Fruit fly (Drosophila melanogaster) whole organism, embryonic: ENCODE measurements around the gene CG10866.
A peak's percentile ranks its signal among the peaks of the same experiment; 100 is the strongest.

Experiments
- Abd-B ChIP-seq: fragments of 200-800 bp; sonication (Bioruptor generic); optimal IDR thresholded peaks from 2 replicates; lab custom pipeline; 2018; ENCODE audit warnings: missing biosample characterization, mild to moderate bottlenecking, missing genetic modification characterization, moderate library complexity
- Bdp1 ChIP-seq: fragments of 200-800 bp; sonication (Bioruptor generic); optimal IDR thresholded peaks from 3 replicates; lab custom pipeline; 2016; ENCODE audit warnings: missing biosample characterization, missing genetic modification characterization
- Bgb ChIP-seq: fragments of 200-800 bp; sonication (Bioruptor generic); IDR thresholded peaks from 2 replicates; pipeline ENCODE4 v1.3.6; 2022; ENCODE audit warnings: missing biosample characterization, missing genetic modification characterization; ENCODE audit not compliant: partially characterized antibody
- Blimp-1 ChIP-seq: fragments of 200-800 bp; sonication (Bioruptor generic); optimal IDR thresholded peaks from 3 replicates; lab custom pipeline; 2018; ENCODE audit warnings: missing biosample characterization, missing genetic modification characterization, mild to moderate bottlenecking, moderate library complexity, missing genetic modification reagents
- BtbVII ChIP-seq: fragments of 200-800 bp; sonication (Bioruptor generic); optimal IDR thresholded peaks from 3 replicates; lab custom pipeline; 2017; ENCODE audit warnings: missing biosample characterization, mild to moderate bottlenecking, missing genetic modification characterization
- C15 ChIP-seq: fragments of 200-800 bp; sonication (Bioruptor generic); IDR thresholded peaks from 3 replicates; pipeline ENCODE4 v1.3.6; 2022; ENCODE audit warnings: missing biosample characterization, missing genetic modification characterization
- CG10462 ChIP-seq: fragments of 200-800 bp; sonication (Bioruptor generic); optimal IDR thresholded peaks from 2 replicates; lab custom pipeline; 2016; ENCODE audit warnings: missing biosample characterization, missing genetic modification characterization
- CG10565 ChIP-seq: fragments of 200-800 bp; sonication (Bioruptor generic); optimal IDR thresholded peaks from 3 replicates; lab custom pipeline; 2016; ENCODE audit warnings: missing biosample characterization, mild to moderate bottlenecking, missing genetic modification characterization
- CG11723 ChIP-seq: fragments of 200-800 bp; sonication (Bioruptor generic); optimal IDR thresholded peaks from 2 replicates; lab custom pipeline; 2017; ENCODE audit warnings: missing biosample characterization, mild to moderate bottlenecking, missing genetic modification characterization
- CG12769 ChIP-seq: fragments of 200-800 bp; sonication (Bioruptor generic); optimal IDR thresholded peaks from 2 replicates; lab custom pipeline; 2019; ENCODE audit warnings: missing biosample characterization, mild to moderate bottlenecking, missing genetic modification characterization, moderate library complexity
- CG1603 ChIP-seq: fragments of 200-800 bp; sonication (Bioruptor generic); optimal IDR thresholded peaks from 2 replicates; lab custom pipeline; 2019; ENCODE audit warnings: missing biosample characterization, mild to moderate bottlenecking, missing genetic modification characterization, moderate library complexity
- CG16779 ChIP-seq: fragments of 200-800 bp; sonication (Bioruptor generic); IDR thresholded peaks from 2 replicates; pipeline ENCODE4 v1.3.6; 2022; ENCODE audit warnings: missing biosample characterization, missing genetic modification characterization
- CG16863 ChIP-seq: fragments of 200-800 bp; sonication (Bioruptor generic); optimal IDR thresholded peaks from 3 replicates; lab custom pipeline; 2016; ENCODE audit warnings: missing biosample characterization, missing genetic modification characterization
- CG17612 ChIP-seq: fragments of 200-800 bp; sonication (Bioruptor generic); IDR thresholded peaks from 2 replicates; pipeline ENCODE4 v1.3.6; 2022; ENCODE audit warnings: missing biosample characterization, missing genetic modification characterization
- CG18619 ChIP-seq: fragments of 200-800 bp; sonication (Bioruptor generic); optimal IDR thresholded peaks from 3 replicates; lab custom pipeline; 2017; ENCODE audit warnings: missing biosample characterization, mild to moderate bottlenecking, missing genetic modification characterization
- CG2116 ChIP-seq: fragments of 200-800 bp; sonication (Bioruptor generic); optimal IDR thresholded peaks from 3 replicates; lab custom pipeline; 2018; ENCODE audit warnings: missing biosample characterization, mild to moderate bottlenecking, missing genetic modification characterization
- CG2712 ChIP-seq: fragments of 200-800 bp; optimal IDR thresholded peaks from 3 replicates; lab custom pipeline; 2019; ENCODE audit warnings: missing biosample characterization, mild to moderate bottlenecking, missing genetic modification characterization, moderate library complexity
- CG30403 ChIP-seq: fragments of 200-800 bp; sonication (Bioruptor generic); optimal IDR thresholded peaks from 3 replicates; lab custom pipeline; 2016; ENCODE audit warnings: missing biosample characterization, missing genetic modification characterization
- CG33213 ChIP-seq: fragments of 200-800 bp; sonication (Bioruptor generic); optimal IDR thresholded peaks from 3 replicates; lab custom pipeline; 2016; ENCODE audit warnings: missing biosample characterization, missing genetic modification characterization
- CG33557 ChIP-seq: fragments of 200-800 bp; sonication (Bioruptor generic); optimal IDR thresholded peaks from 2 replicates; lab custom pipeline; 2019; ENCODE audit warnings: missing biosample characterization, mild to moderate bottlenecking, missing genetic modification characterization, moderate library complexity
- CG3995 ChIP-seq: fragments of 200-800 bp; sonication (Bioruptor generic); optimal IDR thresholded peaks from 3 replicates; lab custom pipeline; 2016; ENCODE audit warnings: missing biosample characterization, missing genetic modification characterization
- CG4424 ChIP-seq: fragments of 200-800 bp; sonication (Bioruptor generic); optimal IDR thresholded peaks from 3 replicates; lab custom pipeline; 2016; ENCODE audit warnings: missing biosample characterization, missing genetic modification characterization
- CG6175 ChIP-seq: fragments of 200-800 bp; sonication (Bioruptor generic); IDR thresholded peaks from 3 replicates; pipeline ENCODE4 v1.3.6; 2022; ENCODE audit warnings: missing biosample characterization, missing genetic modification characterization
- CG6254 ChIP-seq: fragments of 200-800 bp; sonication (Bioruptor generic); optimal IDR thresholded peaks from 3 replicates; lab custom pipeline; 2017; ENCODE audit warnings: mild to moderate bottlenecking, missing biosample characterization, missing genetic modification reagents, missing genetic modification characterization
- CG7963 ChIP-seq: fragments of 200-800 bp; sonication (Bioruptor generic); IDR thresholded peaks from 3 replicates; pipeline ENCODE4 v1.3.6; 2022; ENCODE audit warnings: missing biosample characterization, missing genetic modification characterization; ENCODE audit not compliant: partially characterized antibody
- Chrac-16 ChIP-seq: fragments of 200-800 bp; sonication (Bioruptor generic); optimal IDR thresholded peaks from 3 replicates; lab custom pipeline; 2016; ENCODE audit warnings: missing biosample characterization, missing genetic modification characterization
- D19A ChIP-seq: fragments of 200-800 bp; optimal IDR thresholded peaks from 3 replicates; lab custom pipeline; 2019; ENCODE audit warnings: missing biosample characterization, mild to moderate bottlenecking, missing genetic modification characterization, moderate library complexity
- Eip74EF ChIP-seq, 2 experiments: fragments of 200-800 bp in 1 of 2; fragments of >200 bp in 1 of 2; sonication (Bioruptor generic) in 1 of 2; optimal IDR thresholded peaks; 2 replicates each; lab custom pipeline; 2017 to 2019; ENCODE audit warnings: missing biosample characterization in 2 of 2, missing genetic modification characterization in 2 of 2, mild to moderate bottlenecking in 1 of 2, moderate library complexity in 1 of 2
- Opbp ChIP-seq: fragments of 200-800 bp; sonication (Bioruptor generic); IDR thresholded peaks from 3 replicates; pipeline ENCODE4 v1.3.6; 2022; ENCODE audit warnings: missing biosample characterization, missing genetic modification characterization; ENCODE audit not compliant: partially characterized antibody
- PHDP ChIP-seq: fragments of 200-800 bp; sonication (Bioruptor generic); optimal IDR thresholded peaks from 3 replicates; lab custom pipeline; 2018; ENCODE audit warnings: missing biosample characterization, mild to moderate bottlenecking, missing genetic modification characterization, moderate library complexity
- Sin3A ChIP-seq: fragments of >200 bp; optimal IDR thresholded peaks from 2 replicates; lab custom pipeline; 2018
- cad ChIP-seq: fragments of >200 bp; optimal IDR thresholded peaks from 2 replicates; lab custom pipeline; 2017; ENCODE audit warnings: missing biosample characterization, missing genetic modification characterization
- dan ChIP-seq: fragments of 200-800 bp; sonication (Bioruptor generic); IDR thresholded peaks from 2 replicates; pipeline ENCODE4 v1.3.6; 2022; ENCODE audit warnings: missing biosample characterization, missing genetic modification characterization
- dm ChIP-seq: fragments of 200-800 bp; sonication (Bioruptor generic); optimal IDR thresholded peaks from 3 replicates; lab custom pipeline; 2016; ENCODE audit warnings: missing biosample characterization, missing genetic modification characterization
- grau ChIP-seq: fragments of 200-800 bp; optimal IDR thresholded peaks from 3 replicates; lab custom pipeline; 2019; ENCODE audit warnings: missing biosample characterization, mild to moderate bottlenecking, missing genetic modification characterization, moderate library complexity
- jumu ChIP-seq: fragments of 200-800 bp; sonication (Bioruptor generic); optimal IDR thresholded peaks from 3 replicates; lab custom pipeline; 2016; ENCODE audit warnings: missing biosample characterization, missing genetic modification characterization
- lola ChIP-seq, 3 experiments: fragments of >200 bp in 2 of 3; fragments of 200-800 bp in 1 of 3; sonication (Bioruptor generic) in 1 of 3; optimal IDR thresholded peaks; 2 replicates each; lab custom pipeline; 2017 to 2019; ENCODE audit warnings: missing biosample characterization in 3 of 3, missing genetic modification characterization in 3 of 3, mild to moderate bottlenecking in 1 of 3, moderate library complexity in 1 of 3
- pan ChIP-seq, 4 experiments: fragments of >200 bp in 3 of 4; fragments of 200-800 bp in 1 of 4; sonication (Bioruptor generic) in 1 of 4; optimal IDR thresholded peaks in 3 of 4; IDR thresholded peaks in 1 of 4; 2 replicates each; pipeline versions ENCODE4 v1.3.6 to Lab custom; 2017 to 2022; ENCODE audit warnings: missing biosample characterization in 2 of 4, missing genetic modification characterization in 2 of 4, mixed read lengths in 1 of 4
- peb ChIP-seq: fragments of 200-800 bp; sonication (Bioruptor generic); IDR thresholded peaks from 2 replicates; pipeline ENCODE4 v1.3.6; 2022; ENCODE audit warnings: missing biosample characterization, missing genetic modification characterization
- pfk ChIP-seq: fragments of 200-800 bp; sonication (Bioruptor generic); optimal IDR thresholded peaks from 2 replicates; lab custom pipeline; 2018; ENCODE audit warnings: missing biosample characterization, mild to moderate bottlenecking, missing genetic modification characterization, moderate library complexity
- pum ChIP-seq: fragments of 200-800 bp; sonication (Bioruptor generic); optimal IDR thresholded peaks from 2 replicates; lab custom pipeline; 2016; ENCODE audit warnings: missing biosample characterization, missing genetic modification characterization
- schlank ChIP-seq: fragments of 200-800 bp; sonication (Bioruptor generic); optimal IDR thresholded peaks from 2 replicates; lab custom pipeline; 2018; ENCODE audit warnings: missing biosample characterization, mild to moderate bottlenecking, missing genetic modification characterization
- sna ChIP-seq: fragments of 200-800 bp; sonication (Bioruptor generic); IDR thresholded peaks from 2 replicates; pipeline ENCODE4 v1.3.6; 2022; ENCODE audit warnings: missing biosample characterization, missing genetic modification characterization; ENCODE audit not compliant: partially characterized antibody
- sug ChIP-seq: fragments of 200-800 bp; optimal IDR thresholded peaks from 2 replicates; lab custom pipeline; 2019; ENCODE audit warnings: missing biosample characterization, mild to moderate bottlenecking, missing genetic modification characterization, moderate library complexity
- ttk ChIP-seq: fragments of 200-800 bp; sonication (Bioruptor generic); IDR thresholded peaks from 2 replicates; pipeline ENCODE4 v2.1.2; 2022; ENCODE audit warnings: missing biosample characterization, missing genetic modification characterization
- twi ChIP-seq: fragments of 200-800 bp; optimal IDR thresholded peaks from 2 replicates; lab custom pipeline; 2019; ENCODE audit warnings: missing biosample characterization, mild to moderate bottlenecking, missing genetic modification characterization, moderate library complexity
- usp ChIP-seq: fragments of >200 bp; optimal IDR thresholded peaks from 2 replicates; lab custom pipeline; 2017; ENCODE audit warnings: missing biosample characterization, missing genetic modification characterization
- zen2 ChIP-seq: fragments of 200-800 bp; sonication (Bioruptor generic); IDR thresholded peaks from 3 replicates; pipeline ENCODE4 v1.3.6; 2022; ENCODE audit warnings: missing biosample characterization, missing genetic modification characterization; ENCODE audit not compliant: partially characterized antibody
- zf30C ChIP-seq: fragments of 200-800 bp; sonication (Bioruptor generic); optimal IDR thresholded peaks from 3 replicates; lab custom pipeline; 2018; ENCODE audit warnings: missing biosample characterization, mild to moderate bottlenecking, missing genetic modification characterization

CG10866 gene

dm6 chr3L:3970372-3971031 lies 32.7 kb upstream of the CG10866 start (continued):
- TF ChIP-seq Eip74EF (GFP tag; optimal IDR thresholded peaks at IDR 0.05; lab: Kevin White, UChicago) = no peak
- no peak for TF ChIP-seq usp (GFP tag; lab: Kevin White, UChicago)
- no peak for TF ChIP-seq ttk (GFP tag; lab: Robert Waterston, UW)
- no peak for TF ChIP-seq BtbVII (GFP tag; lab: Kevin White, UChicago)
- TF ChIP-seq CG10565 (GFP tag; lab: Kevin White, UChicago) = no peak
- no peak for TF ChIP-seq Bdp1 (GFP tag; lab: Kevin White, UChicago)
- peak; percentile 11 for TF ChIP-seq sug
- peak; percentile 1 for TF ChIP-seq jumu (GFP tag; lab: Kevin White, UChicago)
- no peak for TF ChIP-seq twi (tag; lab: Kevin White, UChicago)
- TF ChIP-seq CG16779 (GFP tag; lab: Robert Waterston, UW) = no peak
- TF ChIP-seq CG33213 (GFP tag; lab: Kevin White, UChicago) = no peak
- no peak for TF ChIP-seq dan (GFP tag; lab: Robert Waterston, UW)
- TF ChIP-seq CG33557 = no peak
- TF ChIP-seq CG2116 (GFP tag; lab: Kevin White, UChicago) = no peak
- TF ChIP-seq D19A = peak; percentile 31
- TF ChIP-seq Chrac-16 (GFP tag; lab: Kevin White, UChicago) = peak; percentile 15
- peak; percentile 44 for TF ChIP-seq CG30403 (GFP tag; lab: Kevin White, UChicago)
- TF ChIP-seq peb (GFP tag; lab: Robert Waterston, UW) = peak; percentile 24; the same call in 1 of the 2 replicates
- no peak for TF ChIP-seq CG7963 (GFP tag; lab: Robert Waterston, UW)
- TF ChIP-seq lola (GFP tag; optimal IDR thresholded peaks at IDR 0.05; lab: Kevin White, UChicago) = peak in 1 of 3 experiments; percentile 7
- no peak for TF ChIP-seq CG6175 (GFP tag; lab: Robert Waterston, UW)
- TF ChIP-seq schlank (tag; lab: Kevin White, UChicago) = no peak
- TF ChIP-seq Opbp (GFP tag; lab: Robert Waterston, UW) = no peak
- TF ChIP-seq pfk (GFP tag; lab: Kevin White, UChicago) = no peak
- TF ChIP-seq sna (GFP tag; lab: Robert Waterston, UW) = no peak
- TF ChIP-seq Sin3A = no peak
- no peak for TF ChIP-seq CG16863
- TF ChIP-seq zf30C (GFP tag; lab: Kevin White, UChicago) = no peak
- TF ChIP-seq C15 (GFP tag; lab: Robert Waterston, UW) = no peak
- TF ChIP-seq pum = no peak
- peak; percentile 37 for TF ChIP-seq Blimp-1 (GFP tag; lab: Kevin White, UChicago)
- TF ChIP-seq CG2712 (tag; lab: Kevin White, UChicago) = peak; percentile 21
- no peak for TF ChIP-seq CG10462 (GFP tag; lab: Kevin White, UChicago)
- TF ChIP-seq CG6254 = no peak
- TF ChIP-seq CG4424 = no peak
- TF ChIP-seq zen2 (GFP tag; lab: Robert Waterston, UW) = no peak
- TF ChIP-seq CG17612 (GFP tag; lab: Robert Waterston, UW) = no peak
- TF ChIP-seq cad = no peak
- TF ChIP-seq CG18619 (GFP tag; lab: Kevin White, UChicago) = no peak
- peak; percentile 56 for TF ChIP-seq grau (tag; lab: Kevin White, UChicago)
- no peak for TF ChIP-seq CG11723 (GFP tag; lab: Kevin White, UChicago)
- TF ChIP-seq CG1603 (tag; lab: Kevin White, UChicago) = peak; percentile 28
- TF ChIP-seq pan (optimal IDR thresholded peaks at IDR 0.05; lab: Kevin White, UChicago) = no peak
- TF ChIP-seq pan (GFP tag; optimal IDR thresholded peaks at IDR 0.05 in 1 of 2, IDR thresholded peaks at IDR 0.05 in 1 of 2) = peak in 1 of 2 experiments; percentile 50
- no peak for TF ChIP-seq CG3995 (GFP tag; lab: Kevin White, UChicago)
- TF ChIP-seq dm = no peak
- no peak for TF ChIP-seq Bgb (GFP tag; lab: Robert Waterston, UW)
- TF ChIP-seq Abd-B (GFP tag; lab: Kevin White, UChicago) = no peak
- peak; percentile 18 for TF ChIP-seq PHDP (tag; lab: Kevin White, UChicago)
- peak; percentile 22 for TF ChIP-seq CG12769 (tag; lab: Kevin White, UChicago)
